Fruit fly (Drosophila melanogaster) whole organism, adult: ENCODE results near the gene mRpL23.

ENCODE experiments used
- CG11617 ChIP-seq: fragments of 200-800 bp; sonication (Bioruptor generic); optimal IDR thresholded peaks from 2 replicates; lab custom pipeline; 2017; ENCODE audit warnings: mild to moderate bottlenecking, missing biosample characterization, missing genetic modification reagents, missing genetic modification characterization
- CG12768 ChIP-seq: fragments of 200-800 bp; sonication (Bioruptor generic); optimal IDR thresholded peaks from 2 replicates; lab custom pipeline; 2017; ENCODE audit warnings: missing biosample characterization, missing genetic modification characterization, mild to moderate bottlenecking, moderate library complexity, missing genetic modification reagents
- CG14711 ChIP-seq: fragments of 200-800 bp; sonication (Bioruptor generic); optimal IDR thresholded peaks from 2 replicates; lab custom pipeline; 2018; ENCODE audit warnings: missing biosample characterization, mild to moderate bottlenecking, missing genetic modification characterization, moderate library complexity
- CG1620 ChIP-seq: fragments of 200-800 bp; sonication (Bioruptor generic); optimal IDR thresholded peaks from 2 replicates; lab custom pipeline; 2016; ENCODE audit warnings: missing biosample characterization, missing genetic modification characterization
- CG33017 ChIP-seq: fragments of 200-800 bp; sonication (Bioruptor generic); optimal IDR thresholded peaks from 2 replicates; lab custom pipeline; 2018; ENCODE audit warnings: missing biosample characterization, mild to moderate bottlenecking, missing genetic modification characterization, moderate library complexity
- CG5204 ChIP-seq: fragments of 200-800 bp; sonication (Bioruptor generic); optimal IDR thresholded peaks from 2 replicates; lab custom pipeline; 2016; ENCODE audit warnings: missing biosample characterization, missing genetic modification characterization
- CG7045 ChIP-seq: fragments of 200-800 bp; sonication (Bioruptor generic); optimal IDR thresholded peaks from 2 replicates; lab custom pipeline; 2017; ENCODE audit warnings: missing biosample characterization, mild to moderate bottlenecking, missing genetic modification characterization
- CG7101 ChIP-seq: fragments of 200-800 bp; sonication (Bioruptor generic); optimal IDR thresholded peaks from 2 replicates; lab custom pipeline; 2018; ENCODE audit warnings: missing biosample characterization, mild to moderate bottlenecking, missing genetic modification characterization, moderate library complexity
- Clk ChIP-seq: fragments of 200-800 bp; sonication (Bioruptor generic); optimal IDR thresholded peaks from 2 replicates; lab custom pipeline; 2017; ENCODE audit warnings: missing biosample characterization, missing genetic modification characterization
- Crg-1 ChIP-seq: fragments of 200-800 bp; sonication (Bioruptor generic); optimal IDR thresholded peaks from 2 replicates; lab custom pipeline; 2016; ENCODE audit warnings: missing biosample characterization, missing genetic modification characterization
- Hr96 ChIP-seq: fragments of 200-800 bp; sonication (Bioruptor generic); optimal IDR thresholded peaks from 2 replicates; lab custom pipeline; 2016; ENCODE audit warnings: missing biosample characterization, missing genetic modification characterization
- Mnt ChIP-seq: fragments of 200-800 bp; sonication (Bioruptor generic); optimal IDR thresholded peaks from 2 replicates; lab custom pipeline; 2016; ENCODE audit warnings: missing biosample characterization, mild to moderate bottlenecking, missing genetic modification characterization
- bab1 ChIP-seq: fragments of 200-800 bp; sonication (Bioruptor generic); optimal IDR thresholded peaks from 3 replicates; lab custom pipeline; 2019; ENCODE audit warnings: missing biosample characterization, mild to moderate bottlenecking, missing genetic modification characterization, moderate library complexity
- cic ChIP-seq: fragments of 200-800 bp; sonication (Bioruptor generic); optimal IDR thresholded peaks from 2 replicates; lab custom pipeline; 2017; ENCODE audit warnings: missing biosample characterization, mild to moderate bottlenecking, missing genetic modification characterization, moderate library complexity
- cnc ChIP-seq, 2 experiments: fragments of >200 bp; optimal IDR thresholded peaks; 2 replicates each; lab custom pipeline; 2017
- kay ChIP-seq: fragments of 200-800 bp; sonication (Bioruptor generic); peaks from one replicate; lab custom pipeline; 2016; ENCODE audit warnings: missing biosample characterization, missing genetic modification characterization, borderline replicate concordance
- ovo ChIP-seq: fragments of 200-800 bp; sonication (Bioruptor generic); optimal IDR thresholded peaks from 2 replicates; lab custom pipeline; 2016; ENCODE audit warnings: missing biosample characterization, missing genetic modification characterization
- pad ChIP-seq: fragments of 200-800 bp; sonication (Bioruptor generic); optimal IDR thresholded peaks from 3 replicates; lab custom pipeline; 2017; ENCODE audit warnings: missing biosample characterization, missing genetic modification characterization, mild to moderate bottlenecking, moderate library complexity, missing genetic modification reagents
- tj ChIP-seq: fragments of 200-800 bp; sonication (Bioruptor generic); optimal IDR thresholded peaks from 3 replicates; lab custom pipeline; 2017; ENCODE audit warnings: missing biosample characterization, mild to moderate bottlenecking, missing genetic modification characterization, moderate library complexity
- toe ChIP-seq: fragments of 200-800 bp; sonication (Bioruptor generic); optimal IDR thresholded peaks from 2 replicates; lab custom pipeline; 2016; ENCODE audit warnings: missing biosample characterization, missing genetic modification characterization

The mRpL23 gene

dm6 chr3L:2399788-2400187 is 26.3 kb upstream of the mRpL23 start:
- no peak for TF ChIP-seq CG5204 (GFP tag; lab: Kevin White, UChicago)
- TF ChIP-seq CG11617, result no peak
- TF ChIP-seq CG12768 (GFP tag; lab: Kevin White, UChicago), result no peak
- TF ChIP-seq Crg-1 (GFP tag; lab: Kevin White, UChicago), result no peak
- no peak for TF ChIP-seq Clk (GFP tag; lab: Kevin White, UChicago)
- no peak for TF ChIP-seq tj (GFP tag; lab: Kevin White, UChicago)
- no peak for TF ChIP-seq ovo
- no peak for TF ChIP-seq Mnt (GFP tag; lab: Kevin White, UChicago)
- TF ChIP-seq CG7101 (tag; lab: Kevin White, UChicago), result no peak
- TF ChIP-seq CG33017 (tag; lab: Kevin White, UChicago), result no peak
- TF ChIP-seq cic, result no peak
- TF ChIP-seq kay (GFP tag; lab: Kevin White, UChicago), result no peak
- no peak for TF ChIP-seq CG1620
- no peak for TF ChIP-seq bab1 (GFP tag; lab: Kevin White, UChicago)

dm6 chr3L:2398636-2399035 is 25.1 kb upstream of the mRpL23 start:
- TF ChIP-seq Mnt (GFP tag; lab: Kevin White, UChicago) (no peak), tj (GFP tag; lab: Kevin White, UChicago) (peak; percentile 57), ovo (no peak)

- TF ChIP-seq CG5204 (GFP tag; lab: Kevin White, UChicago) (no peak), bab1 (GFP tag; lab: Kevin White, UChicago) (no peak), cnc (optimal IDR thresholded peaks at IDR 0.05; lab: Kevin White, UChicago) (no peak), ovo (no peak), Hr96 (GFP tag; lab: Kevin White, UChicago) (no peak), pad (GFP tag; lab: Kevin White, UChicago) (no peak), CG7045 (GFP tag; lab: Kevin White, UChicago) (no peak), Mnt (GFP tag; lab: Kevin White, UChicago) (no peak), toe (no peak), kay (GFP tag; lab: Kevin White, UChicago) (no peak), Clk (GFP tag; lab: Kevin White, UChicago) (no peak), CG14711 (tag; lab: Kevin White, UChicago) (no peak), Crg-1 (GFP tag; lab: Kevin White, UChicago) (no peak), CG12768 (GFP tag; lab: Kevin White, UChicago) (no peak), CG11617 (no peak), CG1620 (no peak), CG33017 (tag; lab: Kevin White, UChicago) (no peak), CG7101 (tag; lab: Kevin White, UChicago) (no peak), tj (GFP tag; lab: Kevin White, UChicago) (no peak)
Measured at dm6 chr3L:2397571-2398187, 24.2 kb upstream of the mRpL23 start.

- TF ChIP-seq CG7045 (GFP tag; lab: Kevin White, UChicago) (no peak), tj (GFP tag; lab: Kevin White, UChicago) (peak; percentile 73)
Measured at dm6 chr3L:2392745-2393435, 19.4 kb upstream of the mRpL23 start.

- TF ChIP-seq CG12768 (GFP tag; lab: Kevin White, UChicago) (no peak), Hr96 (GFP tag; lab: Kevin White, UChicago) (no peak), cnc (optimal IDR thresholded peaks at IDR 0.05; lab: Kevin White, UChicago) (no peak), CG14711 (tag; lab: Kevin White, UChicago) (no peak), CG5204 (GFP tag; lab: Kevin White, UChicago) (no peak), CG7045 (GFP tag; lab: Kevin White, UChicago) (no peak), pad (GFP tag; lab: Kevin White, UChicago) (no peak), bab1 (GFP tag; lab: Kevin White, UChicago) (no peak), Mnt (GFP tag; lab: Kevin White, UChicago) (no peak), CG33017 (tag; lab: Kevin White, UChicago) (no peak), CG7101 (tag; lab: Kevin White, UChicago) (no peak)
Measured at dm6 chr3L:2390889-2391288, 17.4 kb upstream of the mRpL23 start, which contains the start of the genes CG32298 and CG32299. Gene CG32298, minus strand, starts transcription at chr3L:2390989. Gene CG32299, minus strand, starts transcription at chr3L:2390989.

- TF ChIP-seq bab1 (GFP tag; lab: Kevin White, UChicago) (no peak), Clk (GFP tag; lab: Kevin White, UChicago) (no peak), CG33017 (tag; lab: Kevin White, UChicago) (no peak), CG7045 (GFP tag; lab: Kevin White, UChicago) (no peak)
Measured at dm6 chr3L:2388683-2389315, 15.3 kb upstream of the mRpL23 start, which contains the start of gene Mzt1. Gene Mzt1, plus strand, starts transcription at chr3L:2389265.
